Fruit fly (Drosophila melanogaster) S2 (cell line): ENCODE data around the gene CG46281.

Experiments
- CG8478 ChIP-seq: fragments of >200 bp; optimal IDR thresholded peaks from 2 replicates; lab custom pipeline; 2018
- CTCF ChIP-seq, 2 experiments: fragments of >200 bp; optimal IDR thresholded peaks; 2 replicates each; lab custom pipeline; 2018

DNA sequence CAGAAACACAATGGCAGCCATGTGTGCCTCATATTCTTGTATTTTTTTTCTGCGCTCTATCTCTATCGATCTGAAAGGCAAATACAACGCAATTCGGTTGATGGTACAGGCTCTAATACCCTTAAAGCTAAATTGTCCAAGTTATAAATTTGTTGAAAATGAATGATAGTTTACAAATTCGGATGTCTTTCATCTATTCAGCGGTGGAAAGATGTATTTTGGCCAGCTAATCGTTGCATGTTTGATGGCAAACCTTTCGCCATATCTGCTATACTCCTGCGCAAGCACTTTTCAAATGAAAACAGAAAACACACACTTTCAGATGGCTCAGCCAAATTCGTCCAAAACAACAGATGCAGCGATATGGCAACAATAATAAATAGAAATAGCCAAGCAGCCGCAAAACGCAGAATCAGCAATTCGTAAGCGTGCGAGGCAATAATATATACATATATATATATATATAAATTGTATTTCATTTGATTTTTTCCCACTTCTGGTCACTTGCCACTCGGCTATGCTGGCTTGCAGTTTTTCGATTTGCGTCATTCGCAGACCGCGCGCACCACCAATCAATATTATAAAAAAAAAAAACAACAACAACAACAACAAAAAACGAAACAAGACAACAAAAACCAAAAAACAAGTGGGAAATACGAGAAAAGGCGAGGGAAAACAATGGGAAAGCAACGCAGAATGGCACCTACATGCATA, 15.8 kb downstream of the CG46281 start:
- no peak for TF ChIP-seq CG8478
- no peak for TF ChIP-seq CTCF (optimal IDR thresholded peaks at IDR 0.05; lab: Kevin White, UChicago)
